Fruit fly (Drosophila melanogaster): Measurements from ENCODE around the gene CG33725.
A peak's percentile ranks its signal among the peaks of the same experiment; 100 is the strongest.

The CG33725 gene

DNA sequence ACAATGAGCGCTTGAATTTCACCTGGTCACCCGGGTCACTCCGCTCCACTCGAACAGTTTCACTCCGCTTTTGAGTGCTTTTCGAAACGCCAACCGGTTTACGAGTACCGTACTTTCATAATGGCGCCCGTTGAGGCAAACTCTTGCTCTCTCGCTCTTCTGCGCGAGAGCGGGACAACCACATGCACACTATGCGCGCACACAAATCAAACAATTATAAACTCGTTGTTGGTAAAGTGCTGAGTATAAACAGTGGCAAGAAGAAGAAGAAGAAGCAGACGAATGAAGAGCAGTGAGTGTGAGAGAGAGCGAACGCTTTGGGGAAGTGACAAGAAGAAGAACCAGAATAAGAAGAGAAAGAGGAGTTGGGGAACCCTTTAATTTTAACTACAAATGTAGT lies 14.4 kb upstream of the CG33725 start, which contains the start of gene eyg (continued):
- peak; percentile 37 for TF ChIP-seq Abd-B (GFP tag; optimal IDR thresholded peaks at IDR 0.05)
- TF ChIP-seq CG8388 (GFP tag; optimal IDR thresholded peaks at IDR 0.05) = peak; percentile 32
- no peak for TF ChIP-seq CTCF (GFP tag; optimal IDR thresholded peaks at IDR 0.05)
- TF ChIP-seq tap (tag; optimal IDR thresholded peaks at IDR 0.05) = no peak
- TF ChIP-seq CG15011 (GFP tag; optimal IDR thresholded peaks at IDR 0.05) = peak; percentile 11
- no peak for TF ChIP-seq Oaz (GFP tag; IDR thresholded peaks at IDR 0.05)
- peak; percentile 8 for TF ChIP-seq pho (GFP tag; optimal IDR thresholded peaks at IDR 0.05)
- TF ChIP-seq inv (GFP tag; IDR thresholded peaks at IDR 0.05; ENCODE audit: partially characterized antibody) = peak; percentile 47; the same call in 1 of the 2 replicates
- TF ChIP-seq HLH4C (GFP tag; IDR thresholded peaks at IDR 0.05; ENCODE audit: partially characterized antibody) = peak; percentile 36; the same call in 1 of the 3 replicates
- TF ChIP-seq Ravus (GFP tag; IDR thresholded peaks at IDR 0.05) = no peak
- peak; percentile 70 for TF ChIP-seq tna (GFP tag; IDR thresholded peaks at IDR 0.05; ENCODE audit: partially characterized antibody)
- TF ChIP-seq esg (GFP tag; conservative IDR thresholded peaks at IDR 0.05) = no peak
- no peak for TF ChIP-seq sima (GFP tag; optimal IDR thresholded peaks at IDR 0.05)
- TF ChIP-seq schlank (tag; optimal IDR thresholded peaks at IDR 0.05) = peak; percentile 21
- TF ChIP-seq CG17385 (GFP tag; optimal IDR thresholded peaks at IDR 0.05) = peak; percentile 100
- no peak for TF ChIP-seq CG12659 (GFP tag; optimal IDR thresholded peaks at IDR 0.05)
- no peak; the same call in 1 of the 2 replicates for TF ChIP-seq CG14014 (GFP tag; IDR thresholded peaks at IDR 0.05)
- no peak for TF ChIP-seq TFAM (GFP tag; optimal IDR thresholded peaks at IDR 0.05)
- no peak for TF ChIP-seq ftz-f1 (GFP tag; optimal IDR thresholded peaks at IDR 0.05)
- TF ChIP-seq Dp (GFP tag; optimal IDR thresholded peaks at IDR 0.05) = no peak
- peak in 1 of 2 experiments; percentile 33 for TF ChIP-seq chif (GFP tag; optimal IDR thresholded peaks at IDR 0.05)
- no peak for TF ChIP-seq CG1603 (tag; optimal IDR thresholded peaks at IDR 0.05)
- no peak for TF ChIP-seq caup (GFP tag; optimal IDR thresholded peaks at IDR 0.05; ENCODE audit: severe bottlenecking)
- TF ChIP-seq CG15073 (GFP tag; optimal IDR thresholded peaks at IDR 0.05) = no peak
- TF ChIP-seq CG8089 (GFP tag; optimal IDR thresholded peaks at IDR 0.05) = peak; percentile 11
- TF ChIP-seq CG6254 (GFP tag; optimal IDR thresholded peaks at IDR 0.05) = no peak
- TF ChIP-seq CG9215 (GFP tag; IDR thresholded peaks at IDR 0.05) = no peak
- TF ChIP-seq CG3847 (GFP tag; IDR thresholded peaks at IDR 0.05) = peak; percentile 42
- peak; percentile 47 for TF ChIP-seq CG7987 (GFP tag; optimal IDR thresholded peaks at IDR 0.05)
- peak; percentile 46; the same call in 1 of the 3 replicates for TF ChIP-seq gce (GFP tag; IDR thresholded peaks at IDR 0.05)
- no peak for TF ChIP-seq Sry-β (GFP tag; optimal IDR thresholded peaks at IDR 0.05)
- TF ChIP-seq stwl (tag; optimal IDR thresholded peaks at IDR 0.05) = no peak
- TF ChIP-seq ci (GFP tag; IDR thresholded peaks at IDR 0.05) = peak; percentile 69; the same call in 2 of the 3 replicates
- TF ChIP-seq CG4404 (GFP tag; IDR thresholded peaks at IDR 0.05) = no peak
- TF ChIP-seq CG13424 (tag; optimal IDR thresholded peaks at IDR 0.05) = peak; percentile 31
- TF ChIP-seq nom (GFP tag; optimal IDR thresholded peaks at IDR 0.05) = peak; percentile 5
- no peak for TF ChIP-seq Xbp1 (GFP tag; optimal IDR thresholded peaks at IDR 0.05)
- no peak for TF ChIP-seq MESR4 (GFP tag; optimal IDR thresholded peaks at IDR 0.05)
- no peak for TF ChIP-seq CG43689 (GFP tag; IDR thresholded peaks at IDR 0.05)
- TF ChIP-seq CG1647 (GFP tag; optimal IDR thresholded peaks at IDR 0.05) = peak; percentile 2
- TF ChIP-seq Atf3 (GFP tag; optimal IDR thresholded peaks at IDR 0.05) = peak; percentile 33
- TF ChIP-seq stc (GFP tag; IDR thresholded peaks at IDR 0.05) = no peak
- TF ChIP-seq CG13123 (GFP tag; optimal IDR thresholded peaks at IDR 0.05) = no peak
- no peak for TF ChIP-seq slou (GFP tag; optimal IDR thresholded peaks at IDR 0.05)
- no peak for TF ChIP-seq CG11247 (GFP tag; IDR thresholded peaks at IDR 0.05)
- peak; percentile 43 for TF ChIP-seq pfk (GFP tag; optimal IDR thresholded peaks at IDR 0.05)
- no peak for TF ChIP-seq CG10565 (GFP tag; optimal IDR thresholded peaks at IDR 0.05)
- TF ChIP-seq Sox102F (GFP tag; optimal IDR thresholded peaks at IDR 0.05) = no peak
- no peak for TF ChIP-seq hb (GFP tag; IDR thresholded peaks at IDR 0.05; ENCODE audit: partially characterized antibody)
- no peak for TF ChIP-seq ATbp (GFP tag; optimal IDR thresholded peaks at IDR 0.05)
- no peak for TF ChIP-seq luna (GFP tag; optimal IDR thresholded peaks at IDR 0.05)
